Fruit fly (Drosophila melanogaster) whole organism, embryonic: ENCODE results near the gene CG44006.

ENCODE experiments used
- B-H1 ChIP-seq: fragments of 200-800 bp; sonication (Bioruptor generic); IDR thresholded peaks from 3 replicates; pipeline ENCODE4 v1.3.6; 2022; ENCODE audit warnings: missing biosample characterization, missing genetic modification characterization
- B-H2 ChIP-seq: fragments of 200-800 bp; sonication (Bioruptor generic); optimal IDR thresholded peaks from 2 replicates; lab custom pipeline; 2018; ENCODE audit warnings: missing biosample characterization, mild to moderate bottlenecking, missing genetic modification characterization
- CG1024 ChIP-seq: fragments of 200-800 bp; sonication (Bioruptor generic); IDR thresholded peaks from 2 replicates; pipeline ENCODE4 v1.3.6; 2022; ENCODE audit warnings: missing biosample characterization, missing genetic modification characterization
- CG10431 ChIP-seq: fragments of 200-800 bp; sonication (Bioruptor generic); optimal IDR thresholded peaks from 3 replicates; lab custom pipeline; 2018; ENCODE audit warnings: missing biosample characterization, mild to moderate bottlenecking, missing genetic modification characterization
- CG10959 ChIP-seq: fragments of 200-800 bp; sonication (Bioruptor generic); IDR thresholded peaks from 2 replicates; pipeline ENCODE4 v1.3.6; 2022; ENCODE audit warnings: missing biosample characterization, missing genetic modification characterization
- CG11456 ChIP-seq: fragments of 200-800 bp; sonication (Bioruptor generic); IDR thresholded peaks from 3 replicates; pipeline ENCODE4 v1.3.6; 2022; ENCODE audit warnings: missing biosample characterization, missing genetic modification characterization
- CG13123 ChIP-seq: fragments of 200-800 bp; sonication (Bioruptor generic); optimal IDR thresholded peaks from 2 replicates; lab custom pipeline; 2016; ENCODE audit warnings: missing biosample characterization, missing genetic modification characterization
- CG15514 ChIP-seq: fragments of 200-800 bp; sonication (Bioruptor generic); optimal IDR thresholded peaks from 3 replicates; lab custom pipeline; 2017; ENCODE audit warnings: missing biosample characterization, missing genetic modification characterization, mild to moderate bottlenecking, moderate library complexity, missing genetic modification reagents
- CG17568 ChIP-seq: fragments of 200-800 bp; sonication (Bioruptor generic); optimal IDR thresholded peaks from 2 replicates; lab custom pipeline; 2018; ENCODE audit warnings: missing biosample characterization, mild to moderate bottlenecking, missing genetic modification characterization, moderate library complexity
- CG2199 ChIP-seq: fragments of 200-800 bp; sonication (Bioruptor generic); IDR thresholded peaks from 3 replicates; pipeline ENCODE4 v1.3.6; 2022; ENCODE audit warnings: missing biosample characterization, missing genetic modification characterization
- CG32532 ChIP-seq: fragments of 200-800 bp; sonication (Bioruptor generic); IDR thresholded peaks from 2 replicates; pipeline ENCODE4 v1.3.6; 2022; ENCODE audit warnings: missing biosample characterization, missing genetic modification characterization
- CG34224 ChIP-seq: fragments of 200-800 bp; sonication (Bioruptor generic); IDR thresholded peaks from 3 replicates; pipeline ENCODE4 v1.3.6; 2022; ENCODE audit warnings: missing biosample characterization, missing genetic modification characterization; ENCODE audit not compliant: partially characterized antibody
- CG4282 ChIP-seq: fragments of 200-800 bp; sonication (Bioruptor generic); optimal IDR thresholded peaks from 2 replicates; lab custom pipeline; 2016; ENCODE audit warnings: missing biosample characterization, missing genetic modification characterization
- CG5245 ChIP-seq: fragments of 200-800 bp; sonication (Bioruptor generic); optimal IDR thresholded peaks from 3 replicates; lab custom pipeline; 2016; ENCODE audit warnings: missing biosample characterization, missing genetic modification characterization
- CG5953 ChIP-seq: fragments of 200-800 bp; sonication (Bioruptor generic); IDR thresholded peaks from 2 replicates; pipeline ENCODE4 v1.3.6; 2022; ENCODE audit warnings: missing biosample characterization, missing genetic modification characterization
- CG6254 ChIP-seq: fragments of 200-800 bp; sonication (Bioruptor generic); optimal IDR thresholded peaks from 3 replicates; lab custom pipeline; 2017; ENCODE audit warnings: mild to moderate bottlenecking, missing biosample characterization, missing genetic modification reagents, missing genetic modification characterization
- CG6765 ChIP-seq: fragments of 200-800 bp; sonication (Bioruptor generic); optimal IDR thresholded peaks from 3 replicates; lab custom pipeline; 2017; ENCODE audit warnings: missing biosample characterization, mild to moderate bottlenecking, missing genetic modification characterization
- CG7271 ChIP-seq: fragments of 200-800 bp; sonication (Bioruptor generic); optimal IDR thresholded peaks from 2 replicates; lab custom pipeline; 2018; ENCODE audit warnings: missing biosample characterization, mild to moderate bottlenecking, missing genetic modification characterization, moderate library complexity
- CG7372 ChIP-seq: fragments of 200-800 bp; sonication (Bioruptor generic); IDR thresholded peaks from 2 replicates; pipeline ENCODE4 v1.3.6; 2022; ENCODE audit warnings: missing biosample characterization, missing genetic modification characterization
- CG7786 ChIP-seq: fragments of 200-800 bp; sonication (Bioruptor generic); optimal IDR thresholded peaks from 2 replicates; lab custom pipeline; 2016; ENCODE audit warnings: missing biosample characterization, missing genetic modification characterization
- CG9437 ChIP-seq: fragments of 200-800 bp; sonication (Bioruptor generic); optimal IDR thresholded peaks from 2 replicates; lab custom pipeline; 2018; ENCODE audit warnings: missing biosample characterization, mild to moderate bottlenecking, missing genetic modification characterization
- CrebB ChIP-seq: fragments of 200-800 bp; sonication (Bioruptor generic); optimal IDR thresholded peaks from 3 replicates; lab custom pipeline; 2018; ENCODE audit warnings: missing biosample characterization, mild to moderate bottlenecking, missing genetic modification characterization
- Deaf1 ChIP-seq: fragments of 200-800 bp; optimal IDR thresholded peaks from 3 replicates; lab custom pipeline; 2019; ENCODE audit warnings: missing biosample characterization, mild to moderate bottlenecking, missing genetic modification characterization, moderate library complexity
- Dek ChIP-seq: fragments of 200-800 bp; sonication (Bioruptor generic); optimal IDR thresholded peaks from 3 replicates; lab custom pipeline; 2019; ENCODE audit warnings: missing biosample characterization, mild to moderate bottlenecking, missing genetic modification characterization, moderate library complexity
- Hmx ChIP-seq: fragments of 200-800 bp; sonication (Bioruptor generic); optimal IDR thresholded peaks from 2 replicates; lab custom pipeline; 2016; ENCODE audit warnings: missing biosample characterization, missing genetic modification characterization
- Lim3 ChIP-seq: fragments of 200-800 bp; sonication (Bioruptor generic); IDR thresholded peaks from 2 replicates; pipeline ENCODE4 v1.3.6; 2022; ENCODE audit warnings: missing biosample characterization, missing genetic modification characterization
- Max ChIP-seq: fragments of 200-800 bp; sonication (Bioruptor generic); optimal IDR thresholded peaks from 2 replicates; lab custom pipeline; 2016; ENCODE audit warnings: missing biosample characterization, mild to moderate bottlenecking, missing genetic modification characterization
- Med ChIP-seq: fragments of 200-800 bp; sonication (Bioruptor generic); peaks from one replicate; lab custom pipeline; 2016; ENCODE audit warnings: missing biosample characterization, missing genetic modification characterization, mild to moderate bottlenecking, inconsistent platforms, moderate library complexity
- Oli ChIP-seq: fragments of 200-800 bp; sonication (Bioruptor generic); optimal IDR thresholded peaks from 2 replicates; lab custom pipeline; 2018; ENCODE audit warnings: missing biosample characterization, mild to moderate bottlenecking, missing genetic modification characterization, moderate library complexity
- Six4 ChIP-seq: fragments of 200-800 bp; sonication (Bioruptor generic); optimal IDR thresholded peaks from 2 replicates; lab custom pipeline; 2016; ENCODE audit warnings: missing biosample characterization, missing genetic modification characterization
- Vsx1 ChIP-seq: fragments of 200-800 bp; sonication (Bioruptor generic); optimal IDR thresholded peaks from 2 replicates; lab custom pipeline; 2017; ENCODE audit warnings: missing biosample characterization, mild to moderate bottlenecking, missing genetic modification characterization, missing genetic modification reagents
- ab ChIP-seq: fragments of 200-800 bp; sonication (Bioruptor generic); optimal IDR thresholded peaks from 2 replicates; lab custom pipeline; 2016; ENCODE audit warnings: missing biosample characterization, missing genetic modification characterization
- bowl ChIP-seq: fragments of 200-800 bp; sonication (Bioruptor generic); IDR thresholded peaks from 2 replicates; pipeline ENCODE4 v1.3.6; 2022; ENCODE audit warnings: missing biosample characterization, missing genetic modification characterization
- cad ChIP-seq: fragments of >200 bp; optimal IDR thresholded peaks from 2 replicates; lab custom pipeline; 2017; ENCODE audit warnings: missing biosample characterization, missing genetic modification characterization
- chm ChIP-seq: fragments of 200-800 bp; sonication (Bioruptor generic); IDR thresholded peaks from 2 replicates; pipeline ENCODE4 v1.3.6; 2022; ENCODE audit warnings: missing biosample characterization, missing genetic modification characterization
- crol ChIP-seq: fragments of 200-800 bp; sonication (Bioruptor generic); IDR thresholded peaks from 2 replicates; pipeline ENCODE4 v1.3.6; 2022; ENCODE audit warnings: missing biosample characterization, missing genetic modification characterization
- dati ChIP-seq: fragments of 200-800 bp; sonication (Bioruptor generic); IDR thresholded peaks from 2 replicates; pipeline ENCODE4 v1.3.6; 2022; ENCODE audit warnings: missing biosample characterization, missing genetic modification characterization
- dm ChIP-seq: fragments of 200-800 bp; sonication (Bioruptor generic); optimal IDR thresholded peaks from 3 replicates; lab custom pipeline; 2016; ENCODE audit warnings: missing biosample characterization, missing genetic modification characterization
- h ChIP-seq: fragments of >200 bp; optimal IDR thresholded peaks from 2 replicates; lab custom pipeline; 2017
- ham ChIP-seq: fragments of 200-800 bp; sonication (Bioruptor generic); IDR thresholded peaks from 2 replicates; pipeline ENCODE4 v1.3.6; 2022; ENCODE audit warnings: missing biosample characterization, missing genetic modification characterization
- jigr1 ChIP-seq: fragments of 200-800 bp; sonication (Bioruptor generic); IDR thresholded peaks from 3 replicates; pipeline ENCODE4 v1.3.6; 2022; ENCODE audit warnings: missing biosample characterization, missing genetic modification characterization
- kay ChIP-seq: fragments of 200-800 bp; sonication (Bioruptor generic); optimal IDR thresholded peaks from 2 replicates; lab custom pipeline; 2016; ENCODE audit warnings: missing biosample characterization, missing genetic modification characterization
- lmd ChIP-seq: fragments of 200-800 bp; sonication (Bioruptor generic); IDR thresholded peaks from 2 replicates; pipeline ENCODE4 v1.3.6; 2022; ENCODE audit warnings: missing biosample characterization, missing genetic modification characterization
- lola ChIP-seq, 3 experiments: fragments of >200 bp in 2 of 3; fragments of 200-800 bp in 1 of 3; sonication (Bioruptor generic) in 1 of 3; optimal IDR thresholded peaks; 2 replicates each; lab custom pipeline; 2017 to 2019; ENCODE audit warnings: missing biosample characterization in 3 of 3, missing genetic modification characterization in 3 of 3, mild to moderate bottlenecking in 1 of 3, moderate library complexity in 1 of 3
- nau ChIP-seq: fragments of 200-800 bp; sonication (Bioruptor generic); optimal IDR thresholded peaks from 3 replicates; lab custom pipeline; 2017; ENCODE audit warnings: missing biosample characterization, mild to moderate bottlenecking, missing genetic modification characterization, missing genetic modification reagents
- odd ChIP-seq: fragments of 200-800 bp; sonication (Bioruptor generic); optimal IDR thresholded peaks from 2 replicates; lab custom pipeline; 2017; ENCODE audit warnings: missing biosample characterization, mild to moderate bottlenecking, missing genetic modification characterization
- peb ChIP-seq: fragments of 200-800 bp; sonication (Bioruptor generic); IDR thresholded peaks from 2 replicates; pipeline ENCODE4 v1.3.6; 2022; ENCODE audit warnings: missing biosample characterization, missing genetic modification characterization
- pnt ChIP-seq: fragments of 200-800 bp; sonication (Bioruptor generic); optimal IDR thresholded peaks from 3 replicates; lab custom pipeline; 2016; ENCODE audit warnings: missing biosample characterization, missing genetic modification characterization
- prd ChIP-seq, 3 experiments: fragments of >200 bp in 2 of 3; fragments of 200-800 bp in 1 of 3; sonication (Bioruptor generic) in 1 of 3; optimal IDR thresholded peaks in 2 of 3; IDR thresholded peaks in 1 of 3; 2 replicates in 2 of 3; 3 replicates in 1 of 3; pipeline versions ENCODE4 v1.3.6 to Lab custom; 2017 to 2022; ENCODE audit warnings: missing biosample characterization in 1 of 3, missing genetic modification characterization in 1 of 3
- slbo ChIP-seq: fragments of 200-800 bp; sonication (Bioruptor generic); IDR thresholded peaks from 2 replicates; pipeline ENCODE4 v1.3.6; 2022; ENCODE audit warnings: missing biosample characterization, missing genetic modification characterization
- tll ChIP-seq, 2 experiments: fragments of 200-800 bp in 1 of 2; fragments of >200 bp in 1 of 2; sonication (Bioruptor generic) in 1 of 2; optimal IDR thresholded peaks; 2 replicates each; lab custom pipeline; 2017 to 2019; ENCODE audit warnings: missing biosample characterization in 2 of 2, missing genetic modification characterization in 2 of 2, mild to moderate bottlenecking in 1 of 2, moderate library complexity in 1 of 2
- tx ChIP-seq: fragments of 200-800 bp; sonication (Bioruptor generic); optimal IDR thresholded peaks from 2 replicates; lab custom pipeline; 2016; ENCODE audit warnings: missing biosample characterization, missing genetic modification characterization
- wdn ChIP-seq: fragments of 200-800 bp; sonication (Bioruptor generic); IDR thresholded peaks from 2 replicates; pipeline ENCODE4 v1.3.6; 2022; ENCODE audit warnings: missing biosample characterization, missing genetic modification characterization

CG44006 gene

DNA sequence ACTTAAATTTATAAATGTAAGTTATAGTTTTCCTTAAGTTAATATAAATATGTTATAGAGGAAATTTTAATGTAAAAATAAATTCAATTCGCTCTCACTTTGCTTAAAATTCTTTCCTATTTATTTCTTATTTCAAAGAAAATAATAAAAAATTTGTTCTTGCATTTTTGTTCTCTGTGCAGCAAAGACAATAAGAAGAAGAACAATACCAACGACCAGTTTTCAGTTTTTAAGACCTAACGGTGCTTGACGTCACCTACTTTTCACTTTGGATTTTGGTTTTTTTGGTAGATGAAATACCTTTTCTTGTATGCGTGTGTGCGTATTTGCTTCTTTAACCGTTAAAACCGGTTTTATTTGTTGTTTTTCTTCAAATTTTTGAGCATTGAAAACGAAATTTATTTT lies 32.2 kb upstream of the CG44006 start (continued):
- no peak for TF ChIP-seq CG5245 (GFP tag; lab: Kevin White, UChicago)
- TF ChIP-seq nau (GFP tag; lab: Kevin White, UChicago) = no peak
- no peak for TF ChIP-seq CG32532 (GFP tag; lab: Robert Waterston, UW)
- TF ChIP-seq Vsx1 (GFP tag; lab: Kevin White, UChicago) = no peak
- no peak for TF ChIP-seq B-H2 (GFP tag; lab: Kevin White, UChicago)
- TF ChIP-seq prd (optimal IDR thresholded peaks at IDR 0.05; lab: Kevin White, UChicago) = no peak
- no peak for TF ChIP-seq prd (GFP tag; IDR thresholded peaks at IDR 0.05; lab: Robert Waterston, UW)
- no peak for TF ChIP-seq CG10959
- TF ChIP-seq dati = no peak
- TF ChIP-seq dm (GFP tag; lab: Kevin White, UChicago) = no peak
- no peak for TF ChIP-seq CG11456 (GFP tag; lab: Robert Waterston, UW)
- TF ChIP-seq CG4282 (GFP tag; lab: Kevin White, UChicago) = no peak
- no peak for TF ChIP-seq lmd
- no peak for TF ChIP-seq Six4 (GFP tag; lab: Kevin White, UChicago)
- no peak for TF ChIP-seq CG1024
- TF ChIP-seq crol = no peak
- no peak for TF ChIP-seq CrebB (tag; lab: Kevin White, UChicago)
- no peak for TF ChIP-seq peb (GFP tag; lab: Robert Waterston, UW)
- TF ChIP-seq Hmx (GFP tag; lab: Kevin White, UChicago) = no peak
- no peak for TF ChIP-seq CG17568 (GFP tag; lab: Kevin White, UChicago)
- no peak for TF ChIP-seq CG7786 (GFP tag; lab: Kevin White, UChicago)
- no peak for TF ChIP-seq pnt (GFP tag; lab: Kevin White, UChicago)
- TF ChIP-seq B-H1 (GFP tag; lab: Robert Waterston, UW) = no peak
- no peak for TF ChIP-seq h (lab: Kevin White, UChicago)
- TF ChIP-seq CG7372 (GFP tag; lab: Robert Waterston, UW) = no peak
- TF ChIP-seq tll (GFP tag; optimal IDR thresholded peaks at IDR 0.05; lab: Kevin White, UChicago) = no peak
- no peak for TF ChIP-seq CG34224 (GFP tag; lab: Robert Waterston, UW)
- no peak for TF ChIP-seq CG6765
- no peak for TF ChIP-seq chm (GFP tag; lab: Robert Waterston, UW)
- no peak for TF ChIP-seq slbo (GFP tag; lab: Robert Waterston, UW)
- no peak for TF ChIP-seq Max (GFP tag; lab: Kevin White, UChicago)
- TF ChIP-seq jigr1 (GFP tag; lab: Robert Waterston, UW) = no peak
- TF ChIP-seq CG5953 = no peak
- no peak for TF ChIP-seq tx (GFP tag; lab: Kevin White, UChicago)
- TF ChIP-seq CG9437 (GFP tag; lab: Kevin White, UChicago) = peak; percentile 27
- no peak for TF ChIP-seq CG7271 (tag; lab: Kevin White, UChicago)
- no peak for TF ChIP-seq CG15514 (GFP tag; lab: Kevin White, UChicago)
- peak in 1 of 3 experiments; percentile 73 for TF ChIP-seq lola (GFP tag; optimal IDR thresholded peaks at IDR 0.05; lab: Kevin White, UChicago)
- TF ChIP-seq ab (GFP tag; lab: Kevin White, UChicago) = no peak
- no peak for TF ChIP-seq CG10431
- TF ChIP-seq CG13123 (GFP tag; lab: Kevin White, UChicago) = no peak
- TF ChIP-seq kay (GFP tag; lab: Kevin White, UChicago) = no peak
- TF ChIP-seq bowl = no peak
- no peak for TF ChIP-seq odd (GFP tag; lab: Kevin White, UChicago)
- no peak for TF ChIP-seq Med (GFP tag; lab: Kevin White, UChicago)
- TF ChIP-seq Lim3 (GFP tag; lab: Robert Waterston, UW) = no peak
- no peak for TF ChIP-seq CG2199 (GFP tag; lab: Robert Waterston, UW)
- no peak for TF ChIP-seq Dek (tag; lab: Kevin White, UChicago)
- no peak for TF ChIP-seq wdn
- no peak for TF ChIP-seq Deaf1 (tag; lab: Kevin White, UChicago)
- peak; percentile 34 for TF ChIP-seq Oli (tag; lab: Kevin White, UChicago)
- peak; percentile 58 for TF ChIP-seq CG6254
- TF ChIP-seq ham (GFP tag; lab: Robert Waterston, UW) = no peak
- no peak for TF ChIP-seq cad (GFP tag; lab: Kevin White, UChicago)
